Fruit fly (Drosophila melanogaster): ENCODE results near the gene ATPsynCF6.

The ATPsynCF6 gene

DNA sequence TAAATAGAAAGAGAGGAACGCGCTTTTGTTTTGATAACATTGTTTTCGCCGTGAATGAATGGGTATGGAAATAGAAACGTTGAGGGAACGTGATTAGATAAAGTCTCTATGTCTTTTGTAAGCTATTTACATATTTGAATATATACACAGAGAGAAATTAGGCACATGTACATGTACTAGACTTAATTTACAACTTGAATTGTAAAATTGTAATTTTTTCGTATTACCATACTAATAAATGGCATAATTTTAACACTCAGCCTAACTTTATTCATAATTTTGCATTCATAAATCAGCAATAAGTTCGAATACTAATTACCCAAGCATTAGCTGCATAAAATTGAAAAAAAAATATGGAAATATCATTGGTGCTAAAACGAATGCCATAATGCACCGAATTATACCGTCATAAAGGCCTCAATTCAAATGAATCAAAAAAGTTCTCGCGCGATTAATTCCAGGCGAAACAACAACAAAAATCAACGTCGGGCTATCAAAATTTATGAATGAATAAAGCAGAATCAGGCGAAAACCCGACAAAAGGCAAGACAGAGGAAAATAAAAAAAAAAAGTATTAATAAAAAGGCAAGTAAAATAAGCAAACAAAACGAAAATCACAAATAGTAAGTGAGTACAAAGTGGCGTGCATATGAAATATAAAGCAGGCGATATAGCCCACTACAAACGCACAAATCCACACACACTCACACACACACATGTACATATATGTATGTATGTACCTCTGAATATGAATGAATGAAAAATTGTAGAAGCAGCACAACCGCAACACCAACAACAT, 23.1 kb downstream of the ATPsynCF6 start (continued):
- TF ChIP-seq repo (GFP tag; optimal IDR thresholded peaks at IDR 0.05), result no peak
- TF ChIP-seq stwl (tag; optimal IDR thresholded peaks at IDR 0.05), result no peak
- TF ChIP-seq scrt (GFP tag; optimal IDR thresholded peaks at IDR 0.05), result peak; percentile 21
- no peak for TF ChIP-seq sr (GFP tag; IDR thresholded peaks at IDR 0.05)
- 0 out of 2 replicates have a peak, but pooled peaks have one; percentile 27 for TF ChIP-seq Taf1 (GFP tag; IDR thresholded peaks at IDR 0.05)
- TF ChIP-seq CG10654 (GFP tag; optimal IDR thresholded peaks at IDR 0.05), result peak; percentile 20
- no peak for TF ChIP-seq CG9797 (GFP tag; optimal IDR thresholded peaks at IDR 0.05)
- peak; percentile 60 for TF ChIP-seq Fer1 (GFP tag; optimal IDR thresholded peaks at IDR 0.05)
- TF ChIP-seq ac (GFP tag; optimal IDR thresholded peaks at IDR 0.05), result no peak
- TF ChIP-seq bsh (GFP tag; optimal IDR thresholded peaks at IDR 0.05), result peak in 1 of 2 experiments; percentile 70
- peak; percentile 76 for TF ChIP-seq CoRest (tag; optimal IDR thresholded peaks at IDR 0.05)
- TF ChIP-seq cas (GFP tag; IDR thresholded peaks at IDR 0.05), result no peak
- peak in 1 of 3 experiments; percentile 59 for TF ChIP-seq lola (GFP tag; optimal IDR thresholded peaks at IDR 0.05)
- TF ChIP-seq Lhr (GFP tag; optimal IDR thresholded peaks at IDR 0.05), result no peak
- TF ChIP-seq tll (GFP tag; optimal IDR thresholded peaks at IDR 0.05), result no peak
- TF ChIP-seq tio (GFP tag; optimal IDR thresholded peaks at IDR 0.05), result peak; percentile 51
- TF ChIP-seq Nf-YB (GFP tag; optimal IDR thresholded peaks at IDR 0.05), result peak; percentile 38
- TF ChIP-seq kah (GFP tag; optimal IDR thresholded peaks at IDR 0.05), result no peak
- TF ChIP-seq twi (tag; optimal IDR thresholded peaks at IDR 0.05), result no peak
- no peak for TF ChIP-seq CG4730 (GFP tag; IDR thresholded peaks at IDR 0.05)
- no peak for TF ChIP-seq Mrtf (GFP tag; IDR thresholded peaks at IDR 0.05)
- TF ChIP-seq Deaf1 (tag; optimal IDR thresholded peaks at IDR 0.05), result peak; percentile 26
- TF ChIP-seq Poxn (GFP tag; IDR thresholded peaks at IDR 0.05), result no peak
- TF ChIP-seq kni (GFP tag; optimal IDR thresholded peaks at IDR 0.05), result no peak
- TF ChIP-seq E2f2 (GFP tag; IDR thresholded peaks at IDR 0.05), result no peak
- TF ChIP-seq CG7745 (tag; optimal IDR thresholded peaks at IDR 0.05), result no peak
- TF ChIP-seq CG34376 (GFP tag; optimal IDR thresholded peaks at IDR 0.05), result no peak
- no peak for TF ChIP-seq CG12744 (GFP tag; optimal IDR thresholded peaks at IDR 0.05)
- TF ChIP-seq CG6813 (GFP tag; optimal IDR thresholded peaks at IDR 0.05), result peak; percentile 64
- peak; percentile 32 for TF ChIP-seq Six4 (GFP tag; optimal IDR thresholded peaks at IDR 0.05)
- TF ChIP-seq CG13894 (tag; optimal IDR thresholded peaks at IDR 0.05), result no peak
- TF ChIP-seq crp (GFP tag; optimal IDR thresholded peaks at IDR 0.05), result no peak
- TF ChIP-seq CG1529 (GFP tag; optimal IDR thresholded peaks at IDR 0.05), result peak; percentile 56
- TF ChIP-seq Spps (tag; optimal IDR thresholded peaks at IDR 0.05), result peak; percentile 28
- peak; percentile 25 for TF ChIP-seq CG11398 (GFP tag; optimal IDR thresholded peaks at IDR 0.05)
- TF ChIP-seq CG4282 (GFP tag; optimal IDR thresholded peaks at IDR 0.05), result no peak
- TF ChIP-seq CG9876 (GFP tag; optimal IDR thresholded peaks at IDR 0.05), result no peak
- TF ChIP-seq eve (GFP tag; optimal IDR thresholded peaks at IDR 0.05), result no peak
- TF ChIP-seq CG15514 (GFP tag; optimal IDR thresholded peaks at IDR 0.05), result no peak
- TF ChIP-seq BtbVII (GFP tag; optimal IDR thresholded peaks at IDR 0.05), result peak; percentile 31
- peak; percentile 67 for TF ChIP-seq CG17829 (tag; optimal IDR thresholded peaks at IDR 0.05)
- TF ChIP-seq Hey (tag; optimal IDR thresholded peaks at IDR 0.05), result no peak
- peak; percentile 58 for TF ChIP-seq CG12071 (GFP tag; optimal IDR thresholded peaks at IDR 0.05)
- no peak for TF ChIP-seq sc (optimal IDR thresholded peaks at IDR 0.05)
- TF ChIP-seq sc (GFP tag; optimal IDR thresholded peaks at IDR 0.05), result peak; percentile 39
- TF ChIP-seq CG7372 (GFP tag; IDR thresholded peaks at IDR 0.05), result no peak
- peak; percentile 47 for TF ChIP-seq CG8359 (GFP tag; optimal IDR thresholded peaks at IDR 0.05; ENCODE audit: borderline replicate concordance)
- peak; percentile 6 for TF ChIP-seq CG2116 (GFP tag; optimal IDR thresholded peaks at IDR 0.05)

All from whole organism, embryonic.